Fruit fly (Drosophila melanogaster) whole organism, embryonic: ENCODE measurements around the gene frj.

ENCODE experiments used
- Awh ChIP-seq: fragments of 200-800 bp; sonication (Bioruptor generic); IDR thresholded peaks from 2 replicates; pipeline ENCODE4, ENCODE4 v1.3.6; 2022; ENCODE audit warnings: missing biosample characterization, missing genetic modification characterization
- CG1603 ChIP-seq: fragments of 200-800 bp; sonication (Bioruptor generic); optimal IDR thresholded peaks from 2 replicates; lab custom pipeline; 2019; ENCODE audit warnings: missing biosample characterization, mild to moderate bottlenecking, missing genetic modification characterization, moderate library complexity
- CG8944 ChIP-seq: fragments of 200-800 bp; sonication (Bioruptor generic); optimal IDR thresholded peaks from 3 replicates; lab custom pipeline; 2016; ENCODE audit warnings: missing biosample characterization, missing genetic modification characterization
- Dip2 ChIP-seq: fragments of 200-800 bp; sonication (Bioruptor generic); IDR thresholded peaks from 2 replicates; pipeline ENCODE4 v1.3.6; 2022; ENCODE audit warnings: missing biosample characterization, missing genetic modification characterization
- Fer3 ChIP-seq: fragments of 200-800 bp; sonication (Bioruptor generic); optimal IDR thresholded peaks from 2 replicates; lab custom pipeline; 2018; ENCODE audit warnings: missing biosample characterization, mild to moderate bottlenecking, missing genetic modification characterization, moderate library complexity
- Rx ChIP-seq: fragments of 200-800 bp; sonication (Bioruptor generic); IDR thresholded peaks from 2 replicates; pipeline ENCODE4 v1.3.6; 2022; ENCODE audit warnings: missing biosample characterization, missing genetic modification characterization
- nerfin-2 ChIP-seq: fragments of 200-800 bp; sonication (Bioruptor generic); IDR thresholded peaks from 2 replicates; pipeline ENCODE4 v1.3.6; 2022; ENCODE audit warnings: missing biosample characterization, missing genetic modification characterization; ENCODE audit not compliant: partially characterized antibody

DNA sequence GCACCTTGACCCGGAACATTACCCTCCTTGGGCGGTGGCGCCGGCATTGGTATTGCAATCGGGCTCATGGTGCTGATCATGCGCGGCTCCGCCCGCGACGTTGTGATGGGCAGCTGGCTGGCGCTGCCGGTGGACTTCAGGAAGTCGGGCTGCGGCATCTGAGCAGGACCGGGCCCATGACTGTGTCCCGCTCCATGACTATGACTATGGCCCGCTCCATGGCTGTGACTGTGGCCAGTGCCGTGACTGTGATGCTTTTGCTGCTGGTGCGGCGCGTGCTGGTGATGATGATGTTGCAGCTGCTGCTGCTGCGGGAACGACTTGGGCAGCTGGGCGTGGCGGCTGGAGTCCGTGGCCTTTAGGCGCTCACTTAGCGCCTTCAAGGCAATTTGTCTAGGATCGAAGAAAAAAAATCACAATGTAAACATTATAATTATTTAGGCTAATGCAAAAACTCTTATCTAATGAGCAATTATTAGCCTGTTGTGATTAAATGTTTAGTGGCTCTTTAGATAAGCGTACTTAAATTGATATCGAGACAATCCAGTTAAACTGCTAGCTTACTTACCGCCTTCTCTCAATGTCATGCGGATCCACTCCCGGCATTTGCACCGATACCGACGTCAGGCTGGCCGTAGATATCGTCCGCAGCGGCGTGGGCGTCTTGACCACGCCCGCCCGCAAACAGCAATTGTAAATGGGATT lies 19.2 kb downstream of the frj start:
- TF ChIP-seq Fer3 (no peak), Rx (no peak), CG8944 (GFP tag; lab: Kevin White, UChicago) (no peak), Dip2 (GFP tag; lab: Robert Waterston, UW) (no peak), nerfin-2 (GFP tag; lab: Robert Waterston, UW) (no peak), CG1603 (tag; lab: Kevin White, UChicago) (no peak), Awh (GFP tag; lab: Robert Waterston, UW) (no peak)
